Fruit fly (Drosophila melanogaster) whole organism, wandering third instar larva: Measurements from ENCODE around the gene Oseg5.

ENCODE experiments used
- CG9705 ChIP-seq: fragments of 200-800 bp; sonication (Bioruptor generic); optimal IDR thresholded peaks from 2 replicates; lab custom pipeline; 2018; ENCODE audit warnings: missing biosample characterization, mild to moderate bottlenecking, missing genetic modification characterization
- CrebA ChIP-seq: fragments of 200-800 bp; sonication (Bioruptor generic); optimal IDR thresholded peaks from 2 replicates; lab custom pipeline; 2016; ENCODE audit warnings: missing biosample characterization, mild to moderate bottlenecking, missing genetic modification characterization, borderline replicate concordance
- Dfd ChIP-seq: fragments of >200 bp; optimal IDR thresholded peaks from 2 replicates; lab custom pipeline; 2017; ENCODE audit warnings: missing biosample characterization, missing genetic modification characterization
- GATAd ChIP-seq: sonication (Bioruptor generic); optimal IDR thresholded peaks from 2 replicates; lab custom pipeline; 2016; ENCODE audit warnings: missing biosample characterization, missing genetic modification characterization
- HLH106 ChIP-seq: fragments of 200-800 bp; optimal IDR thresholded peaks from 3 replicates; lab custom pipeline; 2019; ENCODE audit warnings: missing biosample characterization, mild to moderate bottlenecking, missing genetic modification characterization, moderate library complexity
- Hnf4 ChIP-seq: fragments of 200-800 bp; sonication (Bioruptor generic); optimal IDR thresholded peaks from 2 replicates; lab custom pipeline; 2016; ENCODE audit warnings: missing biosample characterization, mild to moderate bottlenecking, missing genetic modification characterization
- Hr78 ChIP-seq: fragments of >200 bp; optimal IDR thresholded peaks from 2 replicates; lab custom pipeline; 2017; ENCODE audit warnings: missing biosample characterization, missing genetic modification characterization
- Jra ChIP-seq: sonication (Bioruptor generic); optimal IDR thresholded peaks from 2 replicates; lab custom pipeline; 2016; ENCODE audit warnings: missing biosample characterization, missing genetic modification characterization
- Mio ChIP-seq: sonication (Bioruptor generic); optimal IDR thresholded peaks from 2 replicates; lab custom pipeline; 2016; ENCODE audit warnings: missing biosample characterization, missing genetic modification characterization
- Myc ChIP-seq: fragments of >200 bp; optimal IDR thresholded peaks from 2 replicates; lab custom pipeline; 2017
- OdsH ChIP-seq: fragments of 200-800 bp; sonication (Bioruptor generic); optimal IDR thresholded peaks from 2 replicates; lab custom pipeline; 2016; ENCODE audit warnings: missing biosample characterization, mild to moderate bottlenecking, missing genetic modification characterization
- Rel ChIP-seq, 2 experiments: fragments of 200-800 bp; sonication (Bioruptor generic) in 1 of 2; optimal IDR thresholded peaks; 2 replicates in 1 of 2; 3 replicates in 1 of 2; lab custom pipeline; 2016 to 2019; ENCODE audit warnings: mild to moderate bottlenecking in 2 of 2, missing biosample characterization in 2 of 2, missing genetic modification characterization in 2 of 2, moderate library complexity in 1 of 2
- Vsx2 ChIP-seq: fragments of 200-300, 225-300 bp; sonication (Bioruptor generic); optimal IDR thresholded peaks from 2 replicates; lab custom pipeline; 2018; ENCODE audit warnings: missing biosample characterization, missing genetic modification characterization; ENCODE audit not compliant: partially characterized antibody
- brk ChIP-seq: fragments of 200-800 bp; sonication (Bioruptor generic); optimal IDR thresholded peaks from 2 replicates; lab custom pipeline; 2016; ENCODE audit warnings: missing biosample characterization, mild to moderate bottlenecking, missing genetic modification characterization
- dmrt93B ChIP-seq: fragments of 200-800 bp; sonication (Bioruptor generic); optimal IDR thresholded peaks from 2 replicates; lab custom pipeline; 2018; ENCODE audit warnings: missing biosample characterization, mild to moderate bottlenecking, missing genetic modification characterization
- dsf ChIP-seq: sonication (Bioruptor generic); optimal IDR thresholded peaks from 2 replicates; lab custom pipeline; 2016; ENCODE audit warnings: missing biosample characterization, missing genetic modification characterization, borderline replicate concordance
- ey ChIP-seq: fragments of 200-800 bp; sonication (Bioruptor generic); optimal IDR thresholded peaks from 2 replicates; lab custom pipeline; 2016; ENCODE audit warnings: missing biosample characterization, missing genetic modification characterization
- foxo ChIP-seq, 2 experiments: fragments of 200-800 bp; sonication (Bioruptor generic); optimal IDR thresholded peaks; 2 replicates in 1 of 2; 3 replicates in 1 of 2; lab custom pipeline; 2016 to 2017; ENCODE audit warnings: missing biosample characterization in 2 of 2, missing genetic modification characterization in 2 of 2
- fru ChIP-seq: fragments of 200-800 bp; sonication (Bioruptor generic); optimal IDR thresholded peaks from 3 replicates; lab custom pipeline; 2016; ENCODE audit warnings: missing biosample characterization, mild to moderate bottlenecking, missing genetic modification characterization
- h ChIP-seq: fragments of 200-800 bp; sonication (Bioruptor generic); optimal IDR thresholded peaks from 3 replicates; lab custom pipeline; 2016; ENCODE audit warnings: missing biosample characterization, mild to moderate bottlenecking, missing genetic modification characterization
- jim ChIP-seq: fragments of 175-275, 200-325 bp; sonication (Bioruptor generic); optimal IDR thresholded peaks from 2 replicates; lab custom pipeline; 2016; ENCODE audit warnings: missing biosample characterization, mild to moderate bottlenecking, missing genetic modification characterization
- lola ChIP-seq: fragments of >200 bp; optimal IDR thresholded peaks from 2 replicates; lab custom pipeline; 2017; ENCODE audit warnings: missing biosample characterization, missing genetic modification characterization
- pan ChIP-seq: fragments of >200 bp; optimal IDR thresholded peaks from 2 replicates; lab custom pipeline; 2017
- psq ChIP-seq: fragments of 200-800 bp; sonication (Bioruptor generic); optimal IDR thresholded peaks from 3 replicates; lab custom pipeline; 2017; ENCODE audit warnings: missing biosample characterization, mild to moderate bottlenecking, missing genetic modification characterization, moderate library complexity
- sage ChIP-seq: fragments of 200-800 bp; sonication (Bioruptor generic); optimal IDR thresholded peaks from 2 replicates; lab custom pipeline; 2016; ENCODE audit warnings: missing biosample characterization, mild to moderate bottlenecking, missing genetic modification characterization
- sv ChIP-seq: fragments of 200-800 bp; sonication (Bioruptor generic); optimal IDR thresholded peaks from 3 replicates; lab custom pipeline; 2016; ENCODE audit warnings: missing biosample characterization, missing genetic modification characterization
- tai ChIP-seq: sonication (Bioruptor generic); optimal IDR thresholded peaks from 2 replicates; lab custom pipeline; 2016; ENCODE audit warnings: missing biosample characterization, missing genetic modification characterization
- usp ChIP-seq: fragments of >200 bp; optimal IDR thresholded peaks from 2 replicates; lab custom pipeline; 2017; ENCODE audit warnings: missing biosample characterization, missing genetic modification characterization

Oseg5 gene

DNA sequence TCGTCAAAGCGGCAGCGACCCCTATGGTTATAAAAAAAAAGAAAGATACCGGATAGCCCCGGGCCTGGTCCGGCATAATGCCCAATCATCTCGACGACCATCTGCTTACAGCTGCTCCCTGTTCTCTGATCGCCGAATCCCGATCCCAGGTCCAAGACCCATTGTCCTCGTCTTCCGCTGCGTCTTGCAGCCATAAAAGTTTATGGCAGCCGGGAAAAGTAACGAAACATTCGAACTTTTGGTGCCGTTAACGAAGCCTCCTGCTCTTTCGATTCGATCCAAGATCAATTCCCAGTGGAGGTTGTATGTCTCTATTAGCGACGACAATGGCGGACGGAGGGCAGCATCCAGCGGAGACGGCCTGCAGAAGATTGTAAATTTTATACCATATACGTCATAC, 50.3 kb downstream of the Oseg5 start:
- TF ChIP-seq Myc (lab: Kevin White, UChicago) (no peak), HLH106 (tag; lab: Kevin White, UChicago) (no peak), usp (no peak), fru (GFP tag; lab: Kevin White, UChicago) (no peak), brk (GFP tag; lab: Kevin White, UChicago) (no peak), dsf (GFP tag; lab: Kevin White, UChicago) (no peak), ey (GFP tag; lab: Kevin White, UChicago) (no peak), Hnf4 (GFP tag; lab: Kevin White, UChicago) (no peak), Hr78 (GFP tag; lab: Kevin White, UChicago) (no peak), Jra (GFP tag; lab: Kevin White, UChicago) (no peak), lola (GFP tag; lab: Kevin White, UChicago) (no peak), CG9705 (GFP tag; lab: Kevin White, UChicago) (no peak), Rel (GFP tag; optimal IDR thresholded peaks at IDR 0.05; lab: Kevin White, UChicago) (no peak), Rel (tag; optimal IDR thresholded peaks at IDR 0.05; lab: Kevin White, UChicago) (no peak), tai (GFP tag; lab: Kevin White, UChicago) (no peak), sv (no peak), OdsH (no peak), pan (lab: Kevin White, UChicago) (no peak), Dfd (GFP tag; lab: Kevin White, UChicago) (no peak), Mio (GFP tag; lab: Kevin White, UChicago) (no peak)

DNA sequence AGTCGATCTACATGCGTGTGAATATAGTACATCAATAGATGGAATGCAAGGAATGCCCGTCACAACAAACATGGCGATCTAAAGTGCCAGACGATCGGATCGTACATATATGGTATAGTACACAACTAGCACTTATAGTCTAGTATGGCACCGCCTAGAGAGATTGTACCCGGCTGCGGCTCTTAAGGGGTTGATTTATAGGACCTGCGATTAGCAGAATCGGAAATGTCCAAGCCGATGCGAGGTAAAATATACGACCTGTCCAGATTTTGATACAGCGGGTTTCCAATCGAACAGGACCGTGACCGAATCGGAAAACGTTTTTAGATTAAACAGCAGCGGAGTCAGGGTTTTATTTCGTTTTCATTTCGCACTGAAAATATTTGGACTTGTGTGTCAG, 51.7 kb downstream of the Oseg5 start:
- TF ChIP-seq fru (GFP tag; lab: Kevin White, UChicago) = no peak
- TF ChIP-seq Jra (GFP tag; lab: Kevin White, UChicago) = no peak
- no peak for TF ChIP-seq Dfd (GFP tag; lab: Kevin White, UChicago)
- no peak for TF ChIP-seq sage (GFP tag; lab: Kevin White, UChicago)
- TF ChIP-seq dsf (GFP tag; lab: Kevin White, UChicago) = no peak
- no peak for TF ChIP-seq jim (GFP tag; lab: Kevin White, UChicago)
- no peak for TF ChIP-seq CrebA (GFP tag; lab: Kevin White, UChicago)
- no peak for TF ChIP-seq Vsx2 (GFP tag; lab: Kevin White, UChicago)
- TF ChIP-seq h = no peak
- no peak for TF ChIP-seq brk (GFP tag; lab: Kevin White, UChicago)
- TF ChIP-seq dmrt93B = no peak
- TF ChIP-seq GATAd (GFP tag; lab: Kevin White, UChicago) = no peak
- no peak for TF ChIP-seq lola (GFP tag; lab: Kevin White, UChicago)

DNA sequence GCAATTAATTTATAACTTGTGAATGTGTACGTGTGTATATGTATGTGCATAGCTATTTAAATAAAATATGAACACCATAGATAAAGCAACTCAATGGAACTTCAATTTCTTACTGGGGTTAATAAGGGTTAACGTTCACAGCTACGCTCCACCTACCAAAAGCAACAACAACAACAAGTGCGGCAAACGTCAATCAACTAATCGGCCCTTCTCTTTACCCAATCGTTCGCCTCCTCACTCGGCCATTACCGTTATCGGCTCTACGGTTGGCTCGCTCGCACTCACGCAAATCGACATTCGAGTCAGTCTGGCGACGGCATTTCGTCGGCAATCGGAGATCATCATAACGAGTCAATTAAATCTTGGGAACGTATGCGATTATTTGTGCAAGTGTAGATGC, 52.6 kb downstream of the Oseg5 start:
- TF ChIP-seq Rel (GFP tag; optimal IDR thresholded peaks at IDR 0.05; lab: Kevin White, UChicago) = no peak
- no peak for TF ChIP-seq Rel (tag; optimal IDR thresholded peaks at IDR 0.05; lab: Kevin White, UChicago)
- TF ChIP-seq OdsH = no peak
- TF ChIP-seq psq (GFP tag; lab: Kevin White, UChicago) = peak; percentile 82
- no peak for TF ChIP-seq foxo (GFP tag; optimal IDR thresholded peaks at IDR 0.05; lab: Kevin White, UChicago)
- TF ChIP-seq dsf (GFP tag; lab: Kevin White, UChicago) = no peak
- TF ChIP-seq h = no peak
- TF ChIP-seq Hnf4 (GFP tag; lab: Kevin White, UChicago) = no peak
- no peak for TF ChIP-seq Hr78 (GFP tag; lab: Kevin White, UChicago)
